Fruit fly (Drosophila melanogaster) whole organism, prepupa: Measurements from ENCODE around the gene Cbs.

ENCODE experiments used
- Blimp-1 ChIP-seq: fragments of 200-800 bp; sonication (Bioruptor generic); optimal IDR thresholded peaks from 3 replicates; lab custom pipeline; 2017; ENCODE audit warnings: missing biosample characterization, missing genetic modification characterization, mild to moderate bottlenecking, moderate library complexity, missing genetic modification reagents
- CG10631 ChIP-seq: fragments of 200-800 bp; sonication (Bioruptor generic); optimal IDR thresholded peaks from 2 replicates; lab custom pipeline; 2016; ENCODE audit warnings: missing biosample characterization, missing genetic modification characterization
- CG11294 ChIP-seq: fragments of 200-800 bp; sonication (Bioruptor generic); IDR thresholded peaks from 2 replicates; pipeline ENCODE4 v1.3.6; 2022; ENCODE audit warnings: missing biosample characterization, missing genetic modification characterization
- CG11762 ChIP-seq: fragments of 200-800 bp; sonication (Bioruptor generic); optimal IDR thresholded peaks from 3 replicates; lab custom pipeline; 2016; ENCODE audit warnings: missing biosample characterization, missing genetic modification characterization; ENCODE audit not compliant: insufficient read depth
- CG11902 ChIP-seq: fragments of 200-800 bp; sonication (Bioruptor generic); optimal IDR thresholded peaks from 3 replicates; lab custom pipeline; 2016; ENCODE audit warnings: missing biosample characterization, missing genetic modification characterization
- CG1621 ChIP-seq: fragments of 200-800 bp; sonication (Bioruptor generic); optimal IDR thresholded peaks from 3 replicates; lab custom pipeline; 2018; ENCODE audit warnings: missing biosample characterization, mild to moderate bottlenecking, missing genetic modification characterization
- CG16779 ChIP-seq: fragments of 200-800 bp; sonication (Bioruptor generic); optimal IDR thresholded peaks from 3 replicates; lab custom pipeline; 2017; ENCODE audit warnings: missing biosample characterization, mild to moderate bottlenecking, missing genetic modification characterization
- CG3032 ChIP-seq: fragments of 200-800 bp; optimal IDR thresholded peaks from 2 replicates; lab custom pipeline; 2019; ENCODE audit warnings: missing biosample characterization, mild to moderate bottlenecking, missing genetic modification characterization, moderate library complexity
- CG31627 ChIP-seq: fragments of 200-800 bp; sonication (Bioruptor generic); optimal IDR thresholded peaks from 3 replicates; lab custom pipeline; 2016; ENCODE audit warnings: missing biosample characterization, missing genetic modification characterization
- CG32006 ChIP-seq: fragments of 200-800 bp; sonication (Bioruptor generic); optimal IDR thresholded peaks from 3 replicates; lab custom pipeline; 2017; ENCODE audit warnings: missing biosample characterization, mild to moderate bottlenecking, missing genetic modification characterization
- CG3919 ChIP-seq: fragments of 200-800 bp; sonication (Bioruptor generic); optimal IDR thresholded peaks from 3 replicates; lab custom pipeline; 2016; ENCODE audit warnings: missing biosample characterization, missing genetic modification characterization
- CG4318 ChIP-seq: fragments of 200-800 bp; sonication (Bioruptor generic); optimal IDR thresholded peaks from 3 replicates; lab custom pipeline; 2017; ENCODE audit warnings: missing biosample characterization, mild to moderate bottlenecking, missing genetic modification characterization
- CG6163 ChIP-seq: fragments of 200-800 bp; sonication (Bioruptor generic); IDR thresholded peaks from 3 replicates; pipeline ENCODE4 v1.3.6; 2022; ENCODE audit warnings: missing biosample characterization, missing genetic modification characterization
- CG6276 ChIP-seq: fragments of 200-800 bp; sonication (Bioruptor generic); optimal IDR thresholded peaks from 2 replicates; lab custom pipeline; 2017; ENCODE audit warnings: missing biosample characterization, mild to moderate bottlenecking, missing genetic modification characterization
- CG6792 ChIP-seq: fragments of 200-800 bp; sonication (Bioruptor generic); optimal IDR thresholded peaks from 3 replicates; lab custom pipeline; 2016; ENCODE audit warnings: missing biosample characterization, missing genetic modification characterization
- CG6808 ChIP-seq: fragments of 200-800 bp; sonication (Bioruptor generic); optimal IDR thresholded peaks from 3 replicates; lab custom pipeline; 2017; ENCODE audit warnings: missing biosample characterization, missing genetic modification characterization, mild to moderate bottlenecking, moderate library complexity, missing genetic modification reagents
- CG7368 ChIP-seq: fragments of 200-800 bp; sonication (Bioruptor generic); optimal IDR thresholded peaks from 3 replicates; lab custom pipeline; 2016; ENCODE audit warnings: missing biosample characterization, missing genetic modification characterization
- CG8319 ChIP-seq: fragments of 200-800 bp; sonication (Bioruptor generic); optimal IDR thresholded peaks from 3 replicates; lab custom pipeline; 2016; ENCODE audit warnings: missing biosample characterization, missing genetic modification characterization
- CG9139 ChIP-seq: fragments of 200-800 bp; sonication (Bioruptor generic); optimal IDR thresholded peaks from 3 replicates; lab custom pipeline; 2017; ENCODE audit warnings: missing biosample characterization, mild to moderate bottlenecking, missing genetic modification characterization
- Eip75B ChIP-seq: fragments of 200-800 bp; sonication (Bioruptor generic); optimal IDR thresholded peaks from 3 replicates; lab custom pipeline; 2016; ENCODE audit warnings: missing biosample characterization, missing genetic modification characterization
- Eip78C ChIP-seq: fragments of 200-800 bp; sonication (Bioruptor generic); peaks from one replicate; lab custom pipeline; 2016; ENCODE audit warnings: missing biosample characterization, missing genetic modification characterization
- Eip93F ChIP-seq: fragments of 200-800 bp; sonication (Bioruptor generic); optimal IDR thresholded peaks from 2 replicates; lab custom pipeline; 2016; ENCODE audit warnings: missing biosample characterization, mild to moderate bottlenecking, missing genetic modification characterization
- Ets21C ChIP-seq: fragments of 200-800 bp; sonication (Bioruptor generic); optimal IDR thresholded peaks from 3 replicates; lab custom pipeline; 2016; ENCODE audit warnings: missing biosample characterization, missing genetic modification characterization
- Ets96B ChIP-seq: fragments of 200-800 bp; optimal IDR thresholded peaks from 2 replicates; lab custom pipeline; 2019; ENCODE audit warnings: missing biosample characterization, mild to moderate bottlenecking, missing genetic modification characterization, moderate library complexity
- Gug ChIP-seq: fragments of 200-800 bp; sonication (Bioruptor generic); IDR thresholded peaks from 2 replicates; pipeline ENCODE4 v1.3.6; 2022; ENCODE audit warnings: missing biosample characterization, missing genetic modification characterization
- Hr38 ChIP-seq: sonication (Bioruptor generic); optimal IDR thresholded peaks from 2 replicates; lab custom pipeline; 2016; ENCODE audit warnings: missing biosample characterization, missing genetic modification characterization
- Hr39 ChIP-seq: fragments of 200-800 bp; sonication (Bioruptor generic); optimal IDR thresholded peaks from 2 replicates; lab custom pipeline; 2016; ENCODE audit warnings: missing biosample characterization, missing genetic modification characterization
- Hr4 ChIP-seq: fragments of 200-800 bp; sonication (Bioruptor generic); optimal IDR thresholded peaks from 3 replicates; lab custom pipeline; 2016; ENCODE audit warnings: missing biosample characterization, missing genetic modification characterization
- Lpt ChIP-seq: fragments of 200-800 bp; sonication (Bioruptor generic); optimal IDR thresholded peaks from 3 replicates; lab custom pipeline; 2016; ENCODE audit warnings: missing biosample characterization, missing genetic modification characterization
- Met ChIP-seq: fragments of 200-800 bp; sonication (Bioruptor generic); optimal IDR thresholded peaks from 3 replicates; lab custom pipeline; 2016; ENCODE audit warnings: missing biosample characterization, missing genetic modification characterization
- OdsH ChIP-seq: fragments of 200-800 bp; sonication (Bioruptor generic); optimal IDR thresholded peaks from 3 replicates; lab custom pipeline; 2016; ENCODE audit warnings: missing biosample characterization, missing genetic modification characterization
- Smox ChIP-seq: fragments of 200-800 bp; sonication (Bioruptor generic); optimal IDR thresholded peaks from 3 replicates; lab custom pipeline; 2016; ENCODE audit warnings: missing biosample characterization, missing genetic modification characterization
- Sox102F ChIP-seq: fragments of 200-800 bp; sonication (Bioruptor generic); optimal IDR thresholded peaks from 2 replicates; lab custom pipeline; 2016; ENCODE audit warnings: missing biosample characterization, mild to moderate bottlenecking, missing genetic modification characterization
- Sox14 ChIP-seq: fragments of 200-800 bp; sonication (Bioruptor generic); optimal IDR thresholded peaks from 3 replicates; lab custom pipeline; 2016; ENCODE audit warnings: missing biosample characterization, missing genetic modification characterization
- Sox15 ChIP-seq: fragments of 200-800 bp; sonication (Bioruptor generic); optimal IDR thresholded peaks from 3 replicates; lab custom pipeline; 2016; ENCODE audit warnings: missing biosample characterization, missing genetic modification characterization
- achi ChIP-seq: fragments of 200-800 bp; sonication (Bioruptor generic); optimal IDR thresholded peaks from 3 replicates; lab custom pipeline; 2016; ENCODE audit warnings: missing biosample characterization, missing genetic modification characterization
- acj6 ChIP-seq: fragments of 200-800 bp; sonication (Bioruptor generic); optimal IDR thresholded peaks from 3 replicates; lab custom pipeline; 2016; ENCODE audit warnings: missing biosample characterization, missing genetic modification characterization
- cyc ChIP-seq: fragments of 200-800 bp; sonication (Bioruptor generic); optimal IDR thresholded peaks from 3 replicates; lab custom pipeline; 2016; ENCODE audit warnings: missing biosample characterization, missing genetic modification characterization
- dac ChIP-seq: fragments of 200-800 bp; sonication (Bioruptor generic); optimal IDR thresholded peaks from 2 replicates; lab custom pipeline; 2017; ENCODE audit warnings: missing biosample characterization, mild to moderate bottlenecking, missing genetic modification characterization
- dsx ChIP-seq: fragments of 200-800 bp; optimal IDR thresholded peaks from 3 replicates; lab custom pipeline; 2019; ENCODE audit warnings: missing biosample characterization, mild to moderate bottlenecking, missing genetic modification characterization, moderate library complexity; ENCODE audit not compliant: poor library complexity, severe bottlenecking
- eg ChIP-seq: fragments of 200-800 bp; sonication (Bioruptor generic); IDR thresholded peaks from 3 replicates; pipeline ENCODE4 v1.3.6; 2022; ENCODE audit warnings: missing biosample characterization, missing genetic modification characterization
- esn ChIP-seq: fragments of 200-800 bp; sonication (Bioruptor generic); optimal IDR thresholded peaks from 2 replicates; lab custom pipeline; 2016; ENCODE audit warnings: missing biosample characterization, mild to moderate bottlenecking, missing genetic modification characterization, moderate library complexity
- fd59A ChIP-seq: fragments of 200-800 bp; sonication (Bioruptor generic); optimal IDR thresholded peaks from 2 replicates; lab custom pipeline; 2017; ENCODE audit warnings: missing biosample characterization, mild to moderate bottlenecking, missing genetic modification characterization, missing genetic modification reagents
- fd85E ChIP-seq: fragments of 200-800 bp; sonication (Bioruptor generic); optimal IDR thresholded peaks from 3 replicates; lab custom pipeline; 2016; ENCODE audit warnings: missing biosample characterization, missing genetic modification characterization
- fkh ChIP-seq: fragments of 200-800 bp; sonication (Bioruptor generic); optimal IDR thresholded peaks from 3 replicates; lab custom pipeline; 2017; ENCODE audit warnings: missing biosample characterization, mild to moderate bottlenecking, missing genetic modification characterization, moderate library complexity
- lz ChIP-seq: fragments of 200-800 bp; sonication (Bioruptor generic); optimal IDR thresholded peaks from 3 replicates; lab custom pipeline; 2016; ENCODE audit warnings: missing biosample characterization, missing genetic modification characterization
- pdm3 ChIP-seq: fragments of 200-800 bp; sonication (Bioruptor generic); optimal IDR thresholded peaks from 3 replicates; lab custom pipeline; 2016; ENCODE audit warnings: missing biosample characterization, missing genetic modification characterization
- salr ChIP-seq, 2 experiments: fragments of 200-800 bp; sonication (Bioruptor generic); optimal IDR thresholded peaks; 3 replicates each; lab custom pipeline; 2016 to 2018; ENCODE audit warnings: missing biosample characterization in 2 of 2, missing genetic modification characterization in 2 of 2, mild to moderate bottlenecking in 1 of 2
- ss ChIP-seq, 2 experiments: fragments of 200-800 bp; sonication (Bioruptor generic); optimal IDR thresholded peaks; 2 replicates in 1 of 2; 3 replicates in 1 of 2; lab custom pipeline; 2017 to 2018; ENCODE audit warnings: mild to moderate bottlenecking in 2 of 2, missing biosample characterization in 2 of 2, missing genetic modification characterization in 2 of 2, moderate library complexity in 1 of 2
- svp ChIP-seq: fragments of 200-800 bp; sonication (Bioruptor generic); peaks from one replicate; lab custom pipeline; 2016; ENCODE audit warnings: missing biosample characterization, missing genetic modification characterization
- topi ChIP-seq: fragments of 200-800 bp; sonication (Bioruptor generic); optimal IDR thresholded peaks from 3 replicates; lab custom pipeline; 2016; ENCODE audit warnings: missing biosample characterization, missing genetic modification characterization
- vri ChIP-seq: fragments of 200-800 bp; sonication (Bioruptor generic); optimal IDR thresholded peaks from 3 replicates; lab custom pipeline; 2016; ENCODE audit warnings: missing biosample characterization, mild to moderate bottlenecking, missing genetic modification characterization

The Cbs gene

dm6 chrX:21058991-21059390 lies 14.1 kb downstream of the Cbs start:
- TF ChIP-seq CG9139 (GFP tag; lab: Kevin White, UChicago), result peak; percentile 14
- TF ChIP-seq Eip78C (GFP tag; lab: Kevin White, UChicago), result peak; percentile 97
- TF ChIP-seq acj6 (GFP tag; lab: Kevin White, UChicago), result peak; percentile 87
- peak; percentile 77 for TF ChIP-seq CG7368 (GFP tag; lab: Kevin White, UChicago)
- TF ChIP-seq svp, result peak; percentile 96
- TF ChIP-seq Ets21C (GFP tag; lab: Kevin White, UChicago), result peak; percentile 75
- peak; percentile 84 for TF ChIP-seq CG3919
- peak; percentile 80 for TF ChIP-seq CG10631
- peak; percentile 89 for TF ChIP-seq Hr39 (GFP tag; lab: Kevin White, UChicago)
- peak; percentile 89 for TF ChIP-seq CG31627 (GFP tag; lab: Kevin White, UChicago)
- peak; percentile 66 for TF ChIP-seq CG4318 (GFP tag; lab: Kevin White, UChicago)
- TF ChIP-seq Ets96B (tag; lab: Kevin White, UChicago), result peak; percentile 65
- TF ChIP-seq Hr38 (GFP tag; lab: Kevin White, UChicago), result no peak
- TF ChIP-seq fd59A (GFP tag; lab: Kevin White, UChicago), result peak; percentile 72
- TF ChIP-seq CG6276 (GFP tag; lab: Kevin White, UChicago), result peak; percentile 77
- TF ChIP-seq Sox14, result peak; percentile 91
- peak; percentile 79 for TF ChIP-seq Sox15
- TF ChIP-seq Hr4 (GFP tag; lab: Kevin White, UChicago), result peak; percentile 79
- TF ChIP-seq Sox102F (GFP tag; lab: Kevin White, UChicago), result peak; percentile 88
- TF ChIP-seq CG32006 (GFP tag; lab: Kevin White, UChicago), result peak; percentile 84
- TF ChIP-seq CG6792 (GFP tag; lab: Kevin White, UChicago), result peak; percentile 89
- TF ChIP-seq OdsH (GFP tag; lab: Kevin White, UChicago), result peak; percentile 88
- TF ChIP-seq eg (GFP tag; lab: Robert Waterston, UW), result peak; percentile 84
- TF ChIP-seq topi (GFP tag; lab: Kevin White, UChicago), result peak; percentile 91
- peak; percentile 40; the same call in 1 of the 2 replicates for TF ChIP-seq CG11294
- peak; percentile 65 for TF ChIP-seq CG16779
- peak; percentile 14 for TF ChIP-seq Eip93F (GFP tag; lab: Kevin White, UChicago)
- TF ChIP-seq CG3032 (tag; lab: Kevin White, UChicago), result peak; percentile 63
- peak; percentile 88 for TF ChIP-seq cyc (GFP tag; lab: Kevin White, UChicago)
- peak; percentile 66 for TF ChIP-seq fd85E (GFP tag; lab: Kevin White, UChicago)
- peak; percentile 49 to 62 for TF ChIP-seq salr (GFP tag; optimal IDR thresholded peaks at IDR 0.05; lab: Kevin White, UChicago)
- TF ChIP-seq dsx (GFP tag; lab: Kevin White, UChicago), result peak; percentile 66
- TF ChIP-seq CG8319 (GFP tag; lab: Kevin White, UChicago), result peak; percentile 79
- TF ChIP-seq CG11762 (GFP tag; lab: Kevin White, UChicago), result peak; percentile 64
- TF ChIP-seq achi, result peak; percentile 87
- peak; percentile 87 for TF ChIP-seq Eip75B (GFP tag; lab: Kevin White, UChicago)
- TF ChIP-seq pdm3 (GFP tag; lab: Kevin White, UChicago), result peak; percentile 88
- TF ChIP-seq Blimp-1, result peak; percentile 59
- peak; percentile 8 for TF ChIP-seq fkh (GFP tag; lab: Kevin White, UChicago)
- peak; percentile 65 for TF ChIP-seq CG11902
- peak; percentile 71 for TF ChIP-seq CG6808 (GFP tag; lab: Kevin White, UChicago)
- TF ChIP-seq esn (GFP tag; lab: Kevin White, UChicago), result peak; percentile 93
- peak; percentile 67 for TF ChIP-seq dac (GFP tag; lab: Kevin White, UChicago)
- peak; percentile 60 to 63 for TF ChIP-seq ss (GFP tag; optimal IDR thresholded peaks at IDR 0.05; lab: Kevin White, UChicago)
- peak; percentile 71 for TF ChIP-seq CG1621 (tag; lab: Kevin White, UChicago)
- peak; percentile 89 for TF ChIP-seq Smox (GFP tag; lab: Kevin White, UChicago)
- TF ChIP-seq Gug (GFP tag; lab: Robert Waterston, UW), result peak; percentile 48; the same call in 1 of the 2 replicates
- peak; percentile 88 for TF ChIP-seq CG6163
- TF ChIP-seq lz (GFP tag; lab: Kevin White, UChicago), result peak; percentile 91
- TF ChIP-seq Met (GFP tag; lab: Kevin White, UChicago), result peak; percentile 91
- peak; percentile 79 for TF ChIP-seq Lpt (GFP tag; lab: Kevin White, UChicago)
- peak; percentile 69 for TF ChIP-seq vri
